Worm (Caenorhabditis elegans) whole organism, L1 larva: ENCODE results near the gene F13B12.2.

Source experiments
- C04F5.9 ChIP-seq: sonication (generic microtip); optimal IDR thresholded peaks from 2 replicates; lab custom pipeline; 2016; ENCODE audit warnings: missing genetic modification characterization, missing compliant biosample characterization
- C34B4.2 ChIP-seq: sonication (generic microtip); optimal IDR thresholded peaks from 2 replicates; lab custom pipeline; 2017; ENCODE audit warnings: mild to moderate bottlenecking, missing genetic modification characterization, missing compliant biosample characterization
- Y116A8C.19 ChIP-seq: sonication (generic microtip); optimal IDR thresholded peaks from 2 replicates; lab custom pipeline; 2016; ENCODE audit warnings: missing compliant biosample characterization, missing genetic modification characterization, borderline replicate concordance
- aha-1 ChIP-seq: fragments of 150-350 bp; optimal IDR thresholded peaks from 2 replicates; lab custom pipeline; 2014; ENCODE audit warnings: missing biosample characterization, missing genetic modification characterization
- ama-1 ChIP-seq: fragments of 150-350 bp; optimal IDR thresholded peaks from 2 replicates; lab custom pipeline; 2014
- ceh-82 ChIP-seq, 3 experiments: fragments of 150-350 bp in 1 of 3; sonication (generic microtip) in 2 of 3; optimal IDR thresholded peaks; 2 replicates each; lab custom pipeline; 2014 to 2017; ENCODE audit warnings: missing biosample characterization in 3 of 3, missing genetic modification characterization in 3 of 3
- ces-1 ChIP-seq: fragments of 150-350 bp; optimal IDR thresholded peaks from 2 replicates; lab custom pipeline; 2014; ENCODE audit warnings: missing biosample characterization, missing genetic modification reagents, missing genetic modification characterization
- dpl-1 ChIP-seq, 3 experiments: fragments of 150-350 bp in 2 of 3; sonication (generic microtip) in 1 of 3; optimal IDR thresholded peaks; 2 replicates each; lab custom pipeline; 2014 to 2017; ENCODE audit warnings: missing biosample characterization in 3 of 3, missing genetic modification characterization in 3 of 3, missing genetic modification reagents in 3 of 3
- dsc-1 ChIP-seq: sonication (generic microtip); optimal IDR thresholded peaks from 2 replicates; lab custom pipeline; 2016; ENCODE audit warnings: mild to moderate bottlenecking, missing genetic modification characterization, missing compliant biosample characterization
- elt-2 ChIP-seq: sonication (generic microtip); optimal IDR thresholded peaks from 2 replicates; lab custom pipeline; 2016; ENCODE audit warnings: missing genetic modification characterization, mild to moderate bottlenecking, inconsistent platforms, missing compliant biosample characterization, missing genetic modification reagents
- hlh-4 ChIP-seq: sonication (generic microtip); optimal IDR thresholded peaks from 2 replicates; lab custom pipeline; 2016; ENCODE audit warnings: mild to moderate bottlenecking, missing genetic modification characterization, missing compliant biosample characterization
- hpl-2 ChIP-seq: fragments of 150-350 bp; optimal IDR thresholded peaks from 2 replicates; lab custom pipeline; 2014; ENCODE audit warnings: missing biosample characterization, missing genetic modification reagents, missing genetic modification characterization
- lin-13 ChIP-seq: fragments of 150-350 bp; optimal IDR thresholded peaks from 2 replicates; lab custom pipeline; 2014; ENCODE audit warnings: missing biosample characterization, missing genetic modification reagents, missing genetic modification characterization
- lin-14 ChIP-seq: fragments of 200-800 bp; sonication (Bioruptor generic); optimal IDR thresholded peaks from 2 replicates; lab custom pipeline; 2018; ENCODE audit warnings: mild to moderate bottlenecking, missing genetic modification characterization, moderate library complexity, missing compliant biosample characterization
- lin-15B ChIP-seq: fragments of 150-350 bp; sonication (generic microtip); optimal IDR thresholded peaks from 3 replicates; lab custom pipeline; 2014; ENCODE audit warnings: missing biosample characterization, missing genetic modification characterization
- lin-35 ChIP-seq, 2 experiments: fragments of 150-350 bp; optimal IDR thresholded peaks; 2 replicates each; lab custom pipeline; 2014; ENCODE audit warnings: missing biosample characterization in 2 of 2, missing genetic modification characterization in 2 of 2, missing genetic modification reagents in 2 of 2
- lir-3 ChIP-seq: sonication (generic microtip); optimal IDR thresholded peaks from 2 replicates; lab custom pipeline; 2016; ENCODE audit warnings: mild to moderate bottlenecking, missing genetic modification characterization, moderate library complexity, missing compliant biosample characterization; ENCODE audit not compliant: poor library complexity
- lsy-2 ChIP-seq, 2 experiments: fragments of 150-350 bp; optimal IDR thresholded peaks; 2 replicates each; lab custom pipeline; 2014; ENCODE audit warnings: missing biosample characterization in 2 of 2, missing genetic modification characterization in 2 of 2
- mab-9 ChIP-seq: fragments of 200-800 bp; sonication (Bioruptor generic); IDR thresholded peaks from 2 replicates; pipeline ENCODE4 v1.3.6; 2022; ENCODE audit warnings: missing genetic modification reagents, missing genetic modification characterization, missing compliant biosample characterization
- mef-2 ChIP-seq: fragments of 150-350 bp; optimal IDR thresholded peaks from 2 replicates; lab custom pipeline; 2014; ENCODE audit warnings: missing biosample characterization, missing genetic modification characterization
- nhr-11 ChIP-seq: fragments of 150-350 bp; optimal IDR thresholded peaks from 2 replicates; lab custom pipeline; 2014; ENCODE audit warnings: missing biosample characterization, missing genetic modification characterization
- nhr-19 ChIP-seq: fragments of 200-800 bp; sonication (Bioruptor generic); conservative IDR thresholded peaks from 2 replicates; pipeline ENCODE4 v1.3.6; 2022; ENCODE audit warnings: missing genetic modification characterization, missing compliant biosample characterization
- nhr-20 ChIP-seq: sonication (generic microtip); optimal IDR thresholded peaks from 2 replicates; lab custom pipeline; 2016; ENCODE audit warnings: mild to moderate bottlenecking, missing genetic modification characterization, missing compliant biosample characterization
- nhr-47 ChIP-seq: sonication (generic microtip); optimal IDR thresholded peaks from 2 replicates; lab custom pipeline; 2016; ENCODE audit warnings: mild to moderate bottlenecking, missing genetic modification characterization, moderate library complexity, missing compliant biosample characterization
- nhr-71 ChIP-seq: sonication (generic microtip); optimal IDR thresholded peaks from 2 replicates; lab custom pipeline; 2016; ENCODE audit warnings: mild to moderate bottlenecking, missing genetic modification characterization, moderate library complexity, missing compliant biosample characterization
- nhr-76 ChIP-seq: sonication (generic microtip); optimal IDR thresholded peaks from 2 replicates; lab custom pipeline; 2017; ENCODE audit warnings: missing biosample characterization, missing genetic modification characterization
- nhr-77 ChIP-seq: fragments of 150-350 bp; optimal IDR thresholded peaks from 2 replicates; lab custom pipeline; 2014; ENCODE audit warnings: missing biosample characterization, missing genetic modification characterization
- nhr-90 ChIP-seq: sonication (generic microtip); optimal IDR thresholded peaks from 2 replicates; lab custom pipeline; 2016; ENCODE audit warnings: mild to moderate bottlenecking, missing genetic modification characterization, missing compliant biosample characterization; ENCODE audit not compliant: poor library complexity
- pag-3 ChIP-seq: sonication (generic microtip); optimal IDR thresholded peaks from 2 replicates; lab custom pipeline; 2017; ENCODE audit warnings: missing genetic modification characterization, mild to moderate bottlenecking, missing compliant biosample characterization, antibody characterized with exemption, borderline replicate concordance; ENCODE audit not compliant: insufficient read depth
- pax-3 ChIP-seq: fragments of 200-800 bp; sonication (Bioruptor generic); optimal IDR thresholded peaks from 2 replicates; lab custom pipeline; 2018; ENCODE audit warnings: mild to moderate bottlenecking, missing genetic modification characterization, moderate library complexity, missing compliant biosample characterization
- pqm-1 ChIP-seq: sonication (generic microtip); optimal IDR thresholded peaks from 3 replicates; lab custom pipeline; 2017; ENCODE audit warnings: missing biosample characterization, missing genetic modification characterization
- skn-1 ChIP-seq: fragments of 150-350 bp; optimal IDR thresholded peaks from 2 replicates; lab custom pipeline; 2014; ENCODE audit warnings: missing biosample characterization, missing genetic modification characterization
- sptf-1 ChIP-seq: fragments of 150-350 bp; optimal IDR thresholded peaks from 2 replicates; lab custom pipeline; 2014; ENCODE audit warnings: missing biosample characterization, missing genetic modification characterization
- sup-37 ChIP-seq: fragments of 200-800 bp; sonication (Bioruptor generic); optimal IDR thresholded peaks from 2 replicates; lab custom pipeline; 2018; ENCODE audit warnings: mild to moderate bottlenecking, missing genetic modification characterization, missing compliant biosample characterization
- tbx-2 ChIP-seq: sonication (generic microtip); optimal IDR thresholded peaks from 2 replicates; lab custom pipeline; 2016; ENCODE audit warnings: missing genetic modification characterization, missing compliant biosample characterization
- tlp-1 ChIP-seq: fragments of 150-350 bp; optimal IDR thresholded peaks from 2 replicates; lab custom pipeline; 2014; ENCODE audit warnings: missing biosample characterization, missing genetic modification characterization
- unc-98 ChIP-seq: fragments of 200-800 bp; sonication (Bioruptor generic); IDR thresholded peaks from 2 replicates; pipeline ENCODE4 v1.3.6; 2022; ENCODE audit warnings: missing genetic modification characterization, missing compliant biosample characterization
- zip-4 ChIP-seq: fragments of 200-800 bp; sonication (Bioruptor generic); optimal IDR thresholded peaks from 2 replicates; lab custom pipeline; 2018; ENCODE audit warnings: mild to moderate bottlenecking, missing genetic modification characterization, moderate library complexity, missing compliant biosample characterization

The F13B12.2 gene

DNA sequence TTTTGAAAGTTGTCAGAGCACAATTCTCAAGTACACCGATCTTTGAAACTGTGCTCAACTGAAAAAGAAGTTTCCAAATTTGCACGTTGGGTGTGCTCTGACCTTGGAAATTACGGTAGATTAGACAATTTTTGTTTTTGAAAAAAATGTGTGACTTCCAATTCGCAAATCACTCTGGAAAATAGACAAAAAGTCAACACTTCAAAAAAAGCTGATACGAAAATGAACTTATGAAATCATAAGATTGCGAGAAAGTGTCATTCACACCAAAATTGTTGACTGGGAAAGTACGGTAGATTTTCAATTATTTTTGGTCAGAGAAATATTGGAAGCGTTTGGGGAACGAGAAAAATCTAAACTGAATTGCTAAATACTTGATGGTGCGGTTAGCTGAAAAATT, 38.4 kb upstream of the F13B12.2 start:
- TF ChIP-seq nhr-77 (tag; lab: Kevin White, UChicago) (no peak), zip-4 (no peak), nhr-47 (tag; lab: Kevin White, UChicago) (no peak), C04F5.9 (no peak), elt-2 (no peak), lin-13 (GFP tag; lab: Kevin White, UChicago) (no peak), sptf-1 (tag; lab: Kevin White, UChicago) (no peak), dpl-1 (GFP tag; optimal IDR thresholded peaks at IDR 0.05; lab: Kevin White, UChicago) (no peak), ama-1 (lab: Kevin White, UChicago) (no peak), aha-1 (tag; lab: Kevin White, UChicago) (no peak), lin-14 (GFP tag; lab: Kevin White, UChicago) (no peak), ces-1 (GFP tag; lab: Kevin White, UChicago) (no peak), unc-98 (no peak), C34B4.2 (tag; lab: Kevin White, UChicago) (no peak), tbx-2 (no peak), nhr-19 (GFP tag; lab: Robert Waterston, UW) (no peak), pqm-1 (no peak), ceh-82 (tag; optimal IDR thresholded peaks at IDR 0.05; lab: Kevin White, UChicago) (no peak), lsy-2 (tag; optimal IDR thresholded peaks at IDR 0.05; lab: Kevin White, UChicago) (no peak), pag-3 (no peak)

DNA sequence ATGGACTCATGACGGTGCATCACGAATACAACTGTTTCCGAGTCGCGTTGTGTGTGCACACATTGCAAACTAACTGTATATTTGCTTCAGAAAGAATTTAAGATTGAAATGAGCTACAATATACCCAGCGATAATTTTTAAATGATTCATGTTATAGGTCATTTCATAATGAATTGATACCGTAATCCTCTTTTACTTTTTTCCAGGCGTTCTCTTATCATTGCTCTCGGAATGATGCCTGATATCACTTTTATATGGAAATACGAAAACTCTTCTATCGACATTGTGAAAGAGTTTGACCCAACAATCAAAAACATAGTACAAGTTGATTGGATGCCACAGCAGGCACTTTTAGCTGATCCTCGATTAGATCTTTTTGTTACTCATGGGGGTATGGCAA, 37.5 kb upstream of the F13B12.2 start:
- TF ChIP-seq tlp-1, result no peak
- TF ChIP-seq lsy-2 (tag; optimal IDR thresholded peaks at IDR 0.05; lab: Kevin White, UChicago), result peak in 1 of 2 experiments; percentile 19
- TF ChIP-seq aha-1 (tag; lab: Kevin White, UChicago), result no peak
- TF ChIP-seq nhr-77 (tag; lab: Kevin White, UChicago), result no peak
- TF ChIP-seq skn-1 (tag; lab: Kevin White, UChicago), result no peak
- TF ChIP-seq elt-2, result peak; percentile 6
- TF ChIP-seq dpl-1 (GFP tag; optimal IDR thresholded peaks at IDR 0.05; lab: Kevin White, UChicago), result no peak
- TF ChIP-seq ces-1 (GFP tag; lab: Kevin White, UChicago), result no peak
- no peak for TF ChIP-seq unc-98
- TF ChIP-seq Y116A8C.19 (tag; lab: Kevin White, UChicago), result no peak
- TF ChIP-seq mab-9 (GFP tag; lab: Robert Waterston, UW), result no peak

DNA sequence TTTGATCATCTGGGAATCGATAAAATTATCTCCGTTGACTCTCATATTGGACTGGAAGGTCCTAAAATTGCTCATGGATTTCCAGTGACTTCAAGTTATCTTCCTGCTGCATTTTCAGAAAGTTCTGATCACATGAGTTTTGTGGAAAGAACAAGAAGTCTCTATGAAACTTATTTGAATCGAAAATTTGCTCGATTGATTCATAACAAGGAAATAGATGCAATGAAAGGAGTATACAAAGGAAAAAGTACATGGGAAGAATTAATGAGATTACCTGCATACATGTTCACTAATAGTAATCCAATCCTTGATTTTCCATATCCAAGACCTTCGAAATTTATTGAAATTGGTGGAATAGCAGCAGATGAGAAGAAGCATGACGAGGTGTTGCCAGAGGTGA, 36.8 kb upstream of the F13B12.2 start:
- no peak for TF ChIP-seq hpl-2 (GFP tag; lab: Kevin White, UChicago)
- TF ChIP-seq nhr-11 (tag; lab: Kevin White, UChicago), result no peak
- no peak for TF ChIP-seq nhr-76 (tag; lab: Kevin White, UChicago)
- no peak for TF ChIP-seq dsc-1
- no peak for TF ChIP-seq pqm-1
- no peak for TF ChIP-seq hlh-4 (tag; lab: Kevin White, UChicago)
- TF ChIP-seq sptf-1 (tag; lab: Kevin White, UChicago), result no peak
- TF ChIP-seq lir-3, result no peak
- TF ChIP-seq pax-3 (tag; lab: Kevin White, UChicago), result no peak

DNA sequence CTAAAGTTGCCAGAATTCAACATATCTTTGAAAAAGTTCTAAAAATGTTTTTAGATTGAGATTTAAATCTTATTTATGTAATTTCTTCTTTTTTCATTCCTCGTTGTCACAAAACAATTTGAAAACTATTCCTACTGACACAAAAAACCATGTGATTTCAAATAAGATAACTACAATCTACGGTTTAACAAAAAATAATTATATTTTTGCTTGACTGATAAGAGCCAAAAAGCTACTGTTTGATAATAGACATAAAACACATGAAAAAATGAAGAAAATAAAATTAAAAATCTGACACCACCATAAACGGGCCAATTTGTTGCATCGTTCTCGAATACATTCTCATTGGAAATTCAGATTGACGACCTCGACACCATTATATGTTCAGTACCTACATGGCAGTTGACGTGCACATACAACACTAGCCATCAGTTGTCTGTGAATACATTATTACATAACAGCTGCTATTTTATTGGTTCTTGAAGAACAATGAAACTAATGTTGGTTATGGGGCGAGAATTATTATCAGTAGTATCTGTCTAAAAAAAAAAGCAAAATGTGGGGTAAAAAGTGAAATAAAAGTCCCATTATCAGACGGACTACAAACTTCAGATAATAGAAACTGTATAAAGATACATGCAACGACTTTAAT, 35.2 kb upstream of the F13B12.2 start, which contains the start of gene ugt-43:
TSS of gene ugt-43 (plus strand) at position 602 of the 652 bp plus-strand sequence.
- TF ChIP-seq nhr-77 (tag; lab: Kevin White, UChicago) (no peak), elt-2 (peak; percentile 60)
- TF ChIP-seq, all 84 proteins: peak for 1

DNA sequence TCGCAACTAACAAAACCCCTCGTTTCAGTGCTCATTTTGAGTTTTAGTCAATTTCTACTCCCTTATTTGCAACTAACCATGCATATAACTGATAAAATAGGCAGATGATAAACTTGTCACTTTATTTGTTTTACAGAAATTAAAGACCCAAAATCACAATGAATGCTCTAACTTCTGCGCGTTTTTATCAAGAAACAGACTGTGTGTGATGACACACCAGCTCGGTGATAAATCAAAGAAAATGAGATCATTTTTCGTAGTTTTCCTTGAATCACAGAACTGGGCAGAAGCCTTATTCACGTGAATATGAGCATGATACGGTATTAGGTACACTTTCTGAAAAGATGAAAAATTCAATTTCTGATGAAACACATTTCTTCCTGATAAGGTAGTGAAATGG, 34.2 kb upstream of the F13B12.2 start:
- TF ChIP-seq lin-15B (tag; lab: Kevin White, UChicago), result no peak
- no peak for TF ChIP-seq sup-37 (GFP tag; lab: Kevin White, UChicago)
- TF ChIP-seq ama-1 (lab: Kevin White, UChicago), result no peak
- peak; percentile 99 for TF ChIP-seq elt-2
- TF ChIP-seq zip-4, result no peak
- peak; percentile 42 for TF ChIP-seq nhr-90 (tag; lab: Kevin White, UChicago)
- peak in 1 of 2 experiments; percentile 21 for TF ChIP-seq lin-35 (GFP tag; optimal IDR thresholded peaks at IDR 0.05; lab: Kevin White, UChicago)
- no peak for TF ChIP-seq pqm-1
- TF ChIP-seq nhr-71 (tag; lab: Kevin White, UChicago), result peak; percentile 43
- TF ChIP-seq nhr-20, result peak; percentile 51
- no peak for TF ChIP-seq mef-2 (tag; lab: Kevin White, UChicago)
